Fruit fly (Drosophila melanogaster): Measurements from ENCODE around the gene EMC1.

EMC1 gene

dm6 chr3R:7911482-7911881 lies 4.3 kb upstream of the EMC1 start, which contains the start of gene Prat (continued):
- TF ChIP-seq CG4404 (GFP tag; IDR thresholded peaks at IDR 0.05) (no peak), CG17186 (GFP tag; optimal IDR thresholded peaks at IDR 0.05) (peak; percentile 46), Gug (GFP tag; IDR thresholded peaks at IDR 0.05) (no peak), sqz (GFP tag; optimal IDR thresholded peaks at IDR 0.05) (no peak), knrl (GFP tag; IDR thresholded peaks at IDR 0.05; ENCODE audit: partially characterized antibody) (peak; percentile 71), chm (GFP tag; IDR thresholded peaks at IDR 0.05) (no peak), GATAe (GFP tag; conservative IDR thresholded peaks at IDR 0.05) (no peak), nerfin-1 (tag; optimal IDR thresholded peaks at IDR 0.05) (no peak), hbn (GFP tag; IDR thresholded peaks at IDR 0.05; ENCODE audit: partially characterized antibody) (peak; percentile 65), trem (tag; optimal IDR thresholded peaks at IDR 0.05) (peak; percentile 70), CG8290 (GFP tag; optimal IDR thresholded peaks at IDR 0.05) (no peak), CG8290 (tag; optimal IDR thresholded peaks at IDR 0.05) (no peak), gcm2 (GFP tag; optimal IDR thresholded peaks at IDR 0.05) (no peak), Sin3A (optimal IDR thresholded peaks at IDR 0.05) (peak; percentile 45), schlank (tag; optimal IDR thresholded peaks at IDR 0.05) (no peak), Atf6 (GFP tag; IDR thresholded peaks at IDR 0.05) (0 out of 2 replicates have a peak, but pooled peaks have one; percentile 34), gfzf (GFP tag; optimal IDR thresholded peaks at IDR 0.05) (peak; percentile 26), Oaz (GFP tag; IDR thresholded peaks at IDR 0.05) (no peak), YL-1 (GFP tag; optimal IDR thresholded peaks at IDR 0.05) (peak; percentile 50), crc (GFP tag; optimal IDR thresholded peaks at IDR 0.05) (no peak), HmgZ (tag; optimal IDR thresholded peaks at IDR 0.05) (peak; percentile 35), HLH3B (GFP tag; IDR thresholded peaks at IDR 0.05) (no peak), ham (GFP tag; IDR thresholded peaks at IDR 0.05) (no peak), sc (optimal IDR thresholded peaks at IDR 0.05) (no peak), sc (GFP tag; optimal IDR thresholded peaks at IDR 0.05) (no peak), slbo (GFP tag; IDR thresholded peaks at IDR 0.05) (no peak), corto (GFP tag; optimal IDR thresholded peaks at IDR 0.05) (no peak), chif (GFP tag; optimal IDR thresholded peaks at IDR 0.05) (no peak), tx (GFP tag; optimal IDR thresholded peaks at IDR 0.05) (no peak), CG9817 (tag; optimal IDR thresholded peaks at IDR 0.05) (no peak), CG17802 (tag; optimal IDR thresholded peaks at IDR 0.05) (no peak), CG34422 (GFP tag; IDR thresholded peaks at IDR 0.05) (peak; percentile 59; the same call in 2 of the 3 replicates), psq (GFP tag; optimal IDR thresholded peaks at IDR 0.05) (no peak), row (GFP tag; IDR thresholded peaks at IDR 0.05) (peak; percentile 17; the same call in 1 of the 3 replicates), CG10209 (GFP tag; optimal IDR thresholded peaks at IDR 0.05) (no peak), CG13287 (GFP tag; IDR thresholded peaks at IDR 0.05; ENCODE audit: partially characterized antibody) (peak; percentile 80), D19B (GFP tag; optimal IDR thresholded peaks at IDR 0.05) (no peak), CG12769 (tag; optimal IDR thresholded peaks at IDR 0.05) (no peak), CG1602 (GFP tag; optimal IDR thresholded peaks at IDR 0.05) (no peak), ro (GFP tag; IDR thresholded peaks at IDR 0.05) (no peak), chinmo (GFP tag; IDR thresholded peaks at IDR 0.05; ENCODE audit: partially characterized antibody) (peak; percentile 53; the same call in 1 of the 4 replicates), CG4360 (GFP tag; IDR thresholded peaks at IDR 0.05) (peak; percentile 96), CG18011 (GFP tag; optimal IDR thresholded peaks at IDR 0.05) (no peak), CG34224 (GFP tag; IDR thresholded peaks at IDR 0.05; ENCODE audit: partially characterized antibody) (peak; percentile 76), danr (GFP tag; IDR thresholded peaks at IDR 0.05) (no peak), CG9215 (GFP tag; IDR thresholded peaks at IDR 0.05) (no peak), CG13894 (tag; optimal IDR thresholded peaks at IDR 0.05) (no peak), btn (GFP tag; optimal IDR thresholded peaks at IDR 0.05) (no peak), MTF-1 (GFP tag; optimal IDR thresholded peaks at IDR 0.05; ENCODE audit: borderline replicate concordance) (no peak), dmrt99B (tag; optimal IDR thresholded peaks at IDR 0.05) (no peak), CG12391 (tag; optimal IDR thresholded peaks at IDR 0.05) (no peak), Aef1 (GFP tag; IDR thresholded peaks at IDR 0.05) (peak; percentile 31; the same call in 1 of the 3 replicates)

All from whole organism, embryonic.